Worm (Caenorhabditis elegans): ENCODE measurements around the gene gkow-1.

DNA sequence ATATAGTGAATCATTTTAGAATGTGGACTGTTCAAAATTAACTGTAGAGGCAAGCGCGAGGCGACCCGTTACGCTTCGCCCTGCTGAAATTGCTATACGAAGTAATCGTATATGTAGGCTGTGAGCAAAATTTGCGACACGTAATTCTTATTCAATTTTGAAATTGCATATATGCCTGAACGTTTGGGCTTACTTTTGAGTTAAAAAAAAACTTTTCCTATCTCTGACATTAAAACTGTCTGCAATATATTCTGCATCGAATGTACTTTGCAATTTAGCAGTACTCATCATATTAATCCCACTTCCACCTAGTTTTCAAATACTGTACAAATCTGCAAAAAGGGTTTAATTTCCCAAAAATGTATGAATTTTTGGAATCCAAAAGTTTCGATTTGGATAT lies 11.0 kb upstream of the gkow-1 start:
- TF ChIP-seq snpc-4 (GFP tag; optimal IDR thresholded peaks at IDR 0.05) (no peak), snpc-4 (tag; optimal IDR thresholded peaks at IDR 0.05) (no peak), madf-6 (GFP tag; IDR thresholded peaks at IDR 0.05) (no peak), ama-1 (optimal IDR thresholded peaks at IDR 0.05) (no peak), ama-1 (GFP tag; optimal IDR thresholded peaks at IDR 0.05) (no peak), snpc-3.4 (tag; optimal IDR thresholded peaks at IDR 0.05) (no peak), C17E4.6 (GFP tag; IDR thresholded peaks at IDR 0.05) (no peak), aptf-2 (GFP tag; conservative IDR thresholded peaks at IDR 0.05) (no peak), K11D2.4 (GFP tag; IDR thresholded peaks at IDR 0.05) (no peak), T26A5.8 (tag; optimal IDR thresholded peaks at IDR 0.05) (no peak), rpc-1 (optimal IDR thresholded peaks at IDR 0.05) (no peak), rpc-1 (tag; optimal IDR thresholded peaks at IDR 0.05) (no peak), ztf-18 (tag; optimal IDR thresholded peaks at IDR 0.05) (no peak), ztf-25 (GFP tag; IDR thresholded peaks at IDR 0.05) (no peak), rec-8 (tag; optimal IDR thresholded peaks at IDR 0.05) (no peak), bed-2 (GFP tag; IDR thresholded peaks at IDR 0.05) (no peak), hsf-1 (GFP tag; IDR thresholded peaks at IDR 0.05) (no peak)
